Fruit fly (Drosophila melanogaster) whole organism, wandering third instar larva: ENCODE data around the gene CG34355.

Experiments used
- Abd-B ChIP-seq: fragments of >200 bp; optimal IDR thresholded peaks from 2 replicates; lab custom pipeline; 2017; ENCODE audit warnings: missing biosample characterization, missing genetic modification characterization
- CG32264 ChIP-seq: fragments of 200-800 bp; sonication (Bioruptor generic); optimal IDR thresholded peaks from 2 replicates; lab custom pipeline; 2016; ENCODE audit warnings: missing biosample characterization, missing genetic modification characterization
- CG9705 ChIP-seq: fragments of 200-800 bp; sonication (Bioruptor generic); optimal IDR thresholded peaks from 2 replicates; lab custom pipeline; 2018; ENCODE audit warnings: missing biosample characterization, mild to moderate bottlenecking, missing genetic modification characterization
- CrebA ChIP-seq: fragments of 200-800 bp; sonication (Bioruptor generic); optimal IDR thresholded peaks from 2 replicates; lab custom pipeline; 2016; ENCODE audit warnings: missing biosample characterization, mild to moderate bottlenecking, missing genetic modification characterization, borderline replicate concordance
- Dfd ChIP-seq: fragments of >200 bp; optimal IDR thresholded peaks from 2 replicates; lab custom pipeline; 2017; ENCODE audit warnings: missing biosample characterization, missing genetic modification characterization
- Dif ChIP-seq: fragments of 200-275, 200-300 bp; sonication (Bioruptor generic); optimal IDR thresholded peaks from 2 replicates; lab custom pipeline; 2018; ENCODE audit warnings: missing biosample characterization, missing genetic modification characterization; ENCODE audit not compliant: partially characterized antibody
- GATAd ChIP-seq: sonication (Bioruptor generic); optimal IDR thresholded peaks from 2 replicates; lab custom pipeline; 2016; ENCODE audit warnings: missing biosample characterization, missing genetic modification characterization
- Hr78 ChIP-seq: fragments of >200 bp; optimal IDR thresholded peaks from 2 replicates; lab custom pipeline; 2017; ENCODE audit warnings: missing biosample characterization, missing genetic modification characterization
- Jra ChIP-seq: sonication (Bioruptor generic); optimal IDR thresholded peaks from 2 replicates; lab custom pipeline; 2016; ENCODE audit warnings: missing biosample characterization, missing genetic modification characterization
- Mio ChIP-seq: sonication (Bioruptor generic); optimal IDR thresholded peaks from 2 replicates; lab custom pipeline; 2016; ENCODE audit warnings: missing biosample characterization, missing genetic modification characterization
- N ChIP-seq: fragments of >200 bp; optimal IDR thresholded peaks from 2 replicates; lab custom pipeline; 2018; ENCODE audit warnings: missing biosample characterization, missing external identifiers, missing genetic modification characterization
- OdsH ChIP-seq: fragments of 200-800 bp; sonication (Bioruptor generic); optimal IDR thresholded peaks from 2 replicates; lab custom pipeline; 2016; ENCODE audit warnings: missing biosample characterization, mild to moderate bottlenecking, missing genetic modification characterization
- Rel ChIP-seq, 2 experiments: fragments of 200-800 bp; sonication (Bioruptor generic) in 1 of 2; optimal IDR thresholded peaks; 2 replicates in 1 of 2; 3 replicates in 1 of 2; lab custom pipeline; 2016 to 2019; ENCODE audit warnings: mild to moderate bottlenecking in 2 of 2, missing biosample characterization in 2 of 2, missing genetic modification characterization in 2 of 2, moderate library complexity in 1 of 2
- Sp1 ChIP-seq: fragments of 200-800 bp; sonication (Bioruptor generic); optimal IDR thresholded peaks from 3 replicates; lab custom pipeline; 2019; ENCODE audit warnings: missing biosample characterization, mild to moderate bottlenecking, missing genetic modification characterization, moderate library complexity
- Vsx2 ChIP-seq: fragments of 200-300, 225-300 bp; sonication (Bioruptor generic); optimal IDR thresholded peaks from 2 replicates; lab custom pipeline; 2018; ENCODE audit warnings: missing biosample characterization, missing genetic modification characterization; ENCODE audit not compliant: partially characterized antibody
- brk ChIP-seq: fragments of 200-800 bp; sonication (Bioruptor generic); optimal IDR thresholded peaks from 2 replicates; lab custom pipeline; 2016; ENCODE audit warnings: missing biosample characterization, mild to moderate bottlenecking, missing genetic modification characterization
- dl ChIP-seq, 2 experiments: fragments of 175-275, 200-275 bp in 1 of 2; fragments of 200-275 bp in 1 of 2; sonication (Bioruptor generic); optimal IDR thresholded peaks; lab custom pipeline; 2018; ENCODE audit warnings: mild to moderate bottlenecking in 2 of 2, missing biosample characterization in 2 of 2, missing genetic modification characterization in 2 of 2, moderate library complexity in 2 of 2; ENCODE audit not compliant: partially characterized antibody in 2 of 2, insufficient read depth in 1 of 2
- dmrt93B ChIP-seq: fragments of 200-800 bp; sonication (Bioruptor generic); optimal IDR thresholded peaks from 2 replicates; lab custom pipeline; 2018; ENCODE audit warnings: missing biosample characterization, mild to moderate bottlenecking, missing genetic modification characterization
- dsf ChIP-seq: sonication (Bioruptor generic); optimal IDR thresholded peaks from 2 replicates; lab custom pipeline; 2016; ENCODE audit warnings: missing biosample characterization, missing genetic modification characterization, borderline replicate concordance
- ey ChIP-seq: fragments of 200-800 bp; sonication (Bioruptor generic); optimal IDR thresholded peaks from 2 replicates; lab custom pipeline; 2016; ENCODE audit warnings: missing biosample characterization, missing genetic modification characterization
- fru ChIP-seq: fragments of 200-800 bp; sonication (Bioruptor generic); optimal IDR thresholded peaks from 3 replicates; lab custom pipeline; 2016; ENCODE audit warnings: missing biosample characterization, mild to moderate bottlenecking, missing genetic modification characterization
- jim ChIP-seq: fragments of 175-275, 200-325 bp; sonication (Bioruptor generic); optimal IDR thresholded peaks from 2 replicates; lab custom pipeline; 2016; ENCODE audit warnings: missing biosample characterization, mild to moderate bottlenecking, missing genetic modification characterization
- lola ChIP-seq: fragments of >200 bp; optimal IDR thresholded peaks from 2 replicates; lab custom pipeline; 2017; ENCODE audit warnings: missing biosample characterization, missing genetic modification characterization
- pan ChIP-seq: fragments of >200 bp; optimal IDR thresholded peaks from 2 replicates; lab custom pipeline; 2017
- psq ChIP-seq: fragments of 200-800 bp; sonication (Bioruptor generic); optimal IDR thresholded peaks from 3 replicates; lab custom pipeline; 2017; ENCODE audit warnings: missing biosample characterization, mild to moderate bottlenecking, missing genetic modification characterization, moderate library complexity
- tai ChIP-seq: sonication (Bioruptor generic); optimal IDR thresholded peaks from 2 replicates; lab custom pipeline; 2016; ENCODE audit warnings: missing biosample characterization, missing genetic modification characterization
- usp ChIP-seq: fragments of >200 bp; optimal IDR thresholded peaks from 2 replicates; lab custom pipeline; 2017; ENCODE audit warnings: missing biosample characterization, missing genetic modification characterization
- woc ChIP-seq: sonication (Bioruptor generic); optimal IDR thresholded peaks from 2 replicates; lab custom pipeline; 2016; ENCODE audit warnings: missing biosample characterization, mild to moderate bottlenecking, missing genetic modification characterization

Gene CG34355

DNA sequence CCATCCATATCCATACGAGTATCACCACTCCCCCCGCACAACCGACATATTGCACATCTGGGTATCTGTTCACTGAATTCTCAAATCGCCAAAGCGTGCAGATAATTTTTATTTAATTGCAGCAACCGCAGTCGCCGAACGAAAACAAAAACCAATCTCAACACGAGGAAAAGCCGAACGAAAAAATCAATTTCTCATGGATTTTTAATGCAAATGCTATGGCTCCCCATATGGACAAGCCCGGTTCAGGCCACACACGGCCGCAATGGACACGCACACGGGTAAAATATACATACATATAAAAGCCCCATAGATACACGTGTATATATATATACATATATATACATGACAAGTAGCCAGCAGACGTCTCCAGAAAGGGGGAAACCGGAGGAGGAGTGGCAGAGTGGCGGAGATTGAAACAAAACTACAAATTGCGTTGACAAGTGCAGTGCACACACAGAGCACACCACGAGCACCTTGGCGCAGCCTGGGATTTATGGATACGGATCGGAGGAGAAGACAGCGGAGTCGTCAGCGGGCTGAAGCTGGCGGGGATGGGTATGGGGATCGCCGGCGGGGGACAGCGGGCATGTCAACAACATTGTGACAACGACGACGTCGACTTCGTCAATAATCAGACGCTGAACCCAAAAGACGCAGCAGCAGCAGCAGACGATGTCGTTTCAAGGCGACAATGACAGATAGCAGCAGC is 74.1 kb downstream of the CG34355 start:
- TF ChIP-seq Dif: no peak
- peak; percentile 22 for TF ChIP-seq OdsH
- TF ChIP-seq Rel (GFP tag; optimal IDR thresholded peaks at IDR 0.05; lab: Kevin White, UChicago): no peak
- TF ChIP-seq Rel (tag; optimal IDR thresholded peaks at IDR 0.05; lab: Kevin White, UChicago): peak; percentile 39
- TF ChIP-seq N (GFP tag; lab: Kevin White, UChicago): no peak

DNA sequence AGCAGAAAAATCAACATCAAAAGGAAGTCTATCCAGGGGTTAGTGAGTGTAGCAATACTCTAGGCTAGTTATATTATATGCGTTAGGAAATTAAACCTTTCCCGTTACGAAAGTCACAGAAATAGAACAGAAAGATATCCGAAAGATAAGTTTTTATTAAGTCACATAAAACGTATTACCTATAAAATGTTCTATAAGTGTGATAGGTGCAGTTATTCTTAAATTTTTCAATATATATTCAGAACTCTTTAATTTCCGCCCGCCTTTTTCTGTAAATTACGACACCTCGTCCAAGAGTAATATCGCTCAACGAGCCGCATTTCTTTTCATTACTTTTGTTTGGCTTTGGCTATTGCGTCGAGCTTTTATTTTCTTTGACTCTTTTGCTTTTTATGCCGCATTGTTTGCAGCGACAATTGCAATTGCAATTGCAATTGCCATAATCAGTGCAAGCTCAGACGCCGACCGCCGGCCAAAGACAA is 74.7 kb downstream of the CG34355 start:
- TF ChIP-seq usp (no peak), ey (GFP tag; lab: Kevin White, UChicago) (no peak), psq (GFP tag; lab: Kevin White, UChicago) (no peak), dsf (GFP tag; lab: Kevin White, UChicago) (no peak), CG9705 (no peak), Sp1 (GFP tag; lab: Kevin White, UChicago) (no peak), OdsH (no peak), lola (GFP tag; lab: Kevin White, UChicago) (no peak), tai (GFP tag; lab: Kevin White, UChicago) (no peak)

DNA sequence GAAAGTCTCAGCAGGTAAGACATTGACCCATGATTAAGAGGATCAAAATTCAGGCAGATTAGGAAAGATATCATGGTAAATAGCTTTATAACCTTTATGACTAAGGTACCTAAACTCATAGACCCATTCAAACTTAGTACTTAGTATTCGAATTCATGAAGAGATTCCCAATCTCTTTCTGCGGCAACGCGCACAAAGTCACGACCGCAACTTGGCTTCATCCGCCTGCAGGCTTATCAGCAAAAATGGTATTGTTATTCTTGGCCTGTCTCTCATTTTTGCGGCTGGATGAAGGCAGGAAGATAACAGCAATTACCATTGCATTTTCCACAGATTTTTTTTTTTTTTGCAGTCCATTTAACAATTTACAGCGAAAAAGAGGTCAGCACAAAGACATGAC is 76.6 kb downstream of the CG34355 start:
- TF ChIP-seq Vsx2 (GFP tag; lab: Kevin White, UChicago) (no peak), lola (GFP tag; lab: Kevin White, UChicago) (no peak), woc (GFP tag; lab: Kevin White, UChicago) (no peak), Dfd (GFP tag; lab: Kevin White, UChicago) (no peak), Abd-B (no peak), jim (GFP tag; lab: Kevin White, UChicago) (no peak), dmrt93B (GFP tag; lab: Kevin White, UChicago) (no peak), OdsH (no peak), dl (GFP tag; optimal IDR thresholded peaks at IDR 0.05; lab: Kevin White, UChicago; ENCODE audit: insufficient read depth in 1 of 2, partially characterized antibody in 2 of 2) (no peak), CG32264 (GFP tag; lab: Kevin White, UChicago) (no peak)
- TF ChIP-seq, all 38 proteins: peak for 0

DNA sequence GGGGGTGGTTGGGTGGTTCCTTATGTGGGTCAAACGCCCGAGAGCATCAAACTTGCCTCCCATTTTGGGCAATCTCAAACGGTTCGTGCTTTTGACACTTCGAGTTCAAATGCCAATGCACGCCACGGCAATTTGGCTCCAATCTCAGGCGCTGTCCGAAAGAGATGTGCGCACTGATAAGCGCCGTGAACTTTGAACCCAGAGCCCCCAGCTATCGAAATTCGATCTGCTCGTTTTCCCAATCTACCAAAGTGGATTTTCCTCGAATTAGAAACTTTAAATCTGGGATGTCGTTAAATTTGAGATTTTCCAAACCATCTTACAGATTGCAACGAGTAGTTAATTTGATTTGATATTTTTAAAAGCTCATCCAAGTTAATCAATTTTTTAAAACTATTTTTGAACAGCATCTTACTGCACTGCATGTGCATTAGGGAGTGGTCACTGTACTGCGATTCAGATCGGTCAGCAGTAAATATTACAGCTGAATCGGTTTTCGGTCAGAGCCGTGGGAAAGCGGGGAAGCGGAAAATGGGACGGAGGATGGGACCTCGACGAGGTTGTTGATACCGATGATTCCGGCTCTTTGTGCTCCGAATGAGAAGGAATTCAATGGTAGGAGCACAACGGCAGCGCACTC is 80.5 kb downstream of the CG34355 start:
- TF ChIP-seq fru (GFP tag; lab: Kevin White, UChicago): peak; percentile 8
- TF ChIP-seq Mio (GFP tag; lab: Kevin White, UChicago): no peak

DNA sequence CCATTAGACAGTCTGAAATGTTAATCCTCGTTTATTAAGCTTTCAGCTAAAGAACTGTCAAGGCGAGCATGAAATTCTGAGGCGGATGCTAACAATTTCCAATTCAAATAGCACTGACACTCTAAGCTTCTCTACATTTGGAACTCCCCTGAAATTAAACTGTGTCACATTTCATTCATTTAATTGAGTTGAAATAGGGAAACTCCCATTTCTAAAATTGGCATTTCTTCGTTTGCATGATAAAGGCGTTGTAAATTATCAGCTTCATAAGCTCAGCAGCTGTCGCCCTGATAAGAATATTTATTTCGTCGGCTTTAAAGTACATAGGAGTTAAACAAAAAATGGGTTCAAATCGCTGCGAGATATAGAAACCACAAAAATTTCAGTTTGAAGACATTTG is 81.5 kb downstream of the CG34355 start:
- TF ChIP-seq pan (lab: Kevin White, UChicago) (no peak), GATAd (no peak), Rel (GFP tag; optimal IDR thresholded peaks at IDR 0.05; lab: Kevin White, UChicago) (no peak), Rel (tag; optimal IDR thresholded peaks at IDR 0.05; lab: Kevin White, UChicago) (peak; percentile 99), OdsH (no peak), Vsx2 (GFP tag; lab: Kevin White, UChicago) (no peak), CrebA (GFP tag; lab: Kevin White, UChicago) (no peak), Jra (GFP tag; lab: Kevin White, UChicago) (no peak)

DNA sequence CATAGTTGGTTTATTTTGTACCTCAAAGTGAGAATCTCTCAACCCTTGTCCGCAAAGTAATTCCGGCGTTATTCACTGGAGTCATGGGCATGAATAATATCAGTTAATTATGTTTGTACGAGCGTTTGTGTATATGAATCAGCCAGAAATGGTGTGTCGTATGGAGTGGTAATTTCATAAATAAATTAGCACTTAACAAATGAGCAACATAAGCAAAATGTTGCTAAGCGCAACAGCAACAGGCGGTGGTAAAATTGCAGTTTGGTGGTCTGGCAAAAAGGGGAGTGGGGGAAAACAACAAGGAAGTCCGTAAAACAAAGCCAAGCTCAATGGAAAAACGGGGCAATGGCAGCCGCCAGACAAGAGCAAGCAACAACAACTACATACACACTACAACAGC is 82.0 kb downstream of the CG34355 start:
- TF ChIP-seq woc (GFP tag; lab: Kevin White, UChicago) (no peak), Jra (GFP tag; lab: Kevin White, UChicago) (no peak), brk (GFP tag; lab: Kevin White, UChicago) (no peak), lola (GFP tag; lab: Kevin White, UChicago) (no peak), CG32264 (GFP tag; lab: Kevin White, UChicago) (no peak), dl (GFP tag; optimal IDR thresholded peaks at IDR 0.05; lab: Kevin White, UChicago; ENCODE audit: insufficient read depth in 1 of 2, partially characterized antibody in 2 of 2) (no peak), Abd-B (no peak), dmrt93B (GFP tag; lab: Kevin White, UChicago) (no peak), jim (GFP tag; lab: Kevin White, UChicago) (no peak), OdsH (no peak), psq (GFP tag; lab: Kevin White, UChicago) (no peak), Hr78 (no peak), Dif (no peak), ey (GFP tag; lab: Kevin White, UChicago) (no peak), pan (lab: Kevin White, UChicago) (no peak), Mio (GFP tag; lab: Kevin White, UChicago) (no peak)
